Worm (Caenorhabditis elegans): Measurements from ENCODE around the gene F52D10.4.

DNA sequence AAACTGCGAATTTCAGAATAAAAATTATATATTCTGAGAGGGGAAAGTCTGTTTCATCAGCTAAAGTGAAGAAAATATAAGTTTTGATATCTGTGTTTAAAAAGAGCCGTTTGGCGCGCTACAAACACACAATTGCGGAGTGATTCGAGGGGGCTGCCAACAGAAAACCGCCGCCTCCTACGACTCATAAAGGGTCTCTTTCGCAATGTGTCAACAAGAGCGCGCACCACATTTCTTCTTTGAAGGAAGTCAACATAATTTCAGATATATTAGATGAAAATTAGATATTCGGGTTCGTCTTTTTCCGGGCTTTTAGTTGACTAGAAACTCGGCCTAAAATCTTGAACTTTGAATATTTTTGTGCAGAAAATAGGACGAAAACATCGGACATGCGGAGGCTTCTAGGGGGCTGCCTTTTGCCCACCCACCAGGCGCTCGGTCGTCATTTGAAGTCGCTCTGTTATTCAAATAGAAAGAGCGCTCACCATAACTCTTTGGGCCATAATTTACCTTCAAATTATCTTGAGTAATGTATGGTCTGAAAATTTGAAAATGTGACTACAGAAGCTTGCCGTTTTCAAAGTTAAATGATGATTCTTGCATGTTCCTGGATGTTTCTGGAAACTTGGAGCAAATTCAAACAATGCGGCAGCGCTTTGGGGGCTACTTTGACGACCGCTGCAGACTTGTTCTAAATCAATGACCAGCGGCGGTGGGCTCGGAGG is 11.3 kb upstream of the F52D10.4 start:
- TF ChIP-seq nhr-11 (tag; optimal IDR thresholded peaks at IDR 0.05) (peak; percentile 93), ama-1 (optimal IDR thresholded peaks at IDR 0.05) (no peak), ZK546.5 (tag; optimal IDR thresholded peaks at IDR 0.05) (peak; percentile 41), nhr-237 (tag; optimal IDR thresholded peaks at IDR 0.05) (no peak), pqm-1 (tag; optimal IDR thresholded peaks at IDR 0.05) (peak; percentile 58), unc-62 (GFP tag; optimal IDR thresholded peaks at IDR 0.05) (no peak), ztf-11 (tag; optimal IDR thresholded peaks at IDR 0.05) (peak; percentile 10), lin-39 (tag; optimal IDR thresholded peaks at IDR 0.05) (peak; percentile 72), snpc-4 (tag; optimal IDR thresholded peaks at IDR 0.05) (peak; percentile 61), aly-2 (tag; optimal IDR thresholded peaks at IDR 0.05) (peak; percentile 34), ztf-4 (tag; optimal IDR thresholded peaks at IDR 0.05) (peak; percentile 86), tbx-2 (tag; optimal IDR thresholded peaks at IDR 0.05) (peak; percentile 93)

All from whole organism, L3 larva.